Worm (Caenorhabditis elegans) whole organism, late embryonic: Measurements from ENCODE around the gene srd-56.

Experiments
- F13H6.1 ChIP-seq: sonication (generic microtip); optimal IDR thresholded peaks from 2 replicates; lab custom pipeline; 2016; ENCODE audit warnings: missing genetic modification characterization, missing compliant biosample characterization
- ceh-14 ChIP-seq: sonication (generic microtip); optimal IDR thresholded peaks from 2 replicates; lab custom pipeline; 2016; ENCODE audit warnings: missing genotype, missing genetic modification characterization, missing compliant biosample characterization
- ceh-18 ChIP-seq: sonication (generic microtip); optimal IDR thresholded peaks from 2 replicates; lab custom pipeline; 2016; ENCODE audit warnings: missing genetic modification characterization, missing compliant biosample characterization
- ceh-19 ChIP-seq: fragments of 200-800 bp; sonication (Bioruptor generic); optimal IDR thresholded peaks from 2 replicates; lab custom pipeline; 2018; ENCODE audit warnings: mild to moderate bottlenecking, missing genetic modification characterization, missing compliant biosample characterization
- ceh-22 ChIP-seq: sonication (generic microtip); optimal IDR thresholded peaks from 2 replicates; lab custom pipeline; 2017; ENCODE audit warnings: missing biosample characterization, missing genetic modification characterization
- ceh-30 ChIP-seq: fragments of 150-350 bp; optimal IDR thresholded peaks from 2 replicates; lab custom pipeline; 2014; ENCODE audit warnings: missing biosample characterization, missing genetic modification characterization
- ceh-31 ChIP-seq: sonication (generic microtip); optimal IDR thresholded peaks from 2 replicates; lab custom pipeline; 2016; ENCODE audit warnings: missing genetic modification characterization, missing compliant biosample characterization
- ceh-34 ChIP-seq: sonication (generic microtip); optimal IDR thresholded peaks from 2 replicates; lab custom pipeline; 2016; ENCODE audit warnings: mild to moderate bottlenecking, missing genetic modification characterization, missing compliant biosample characterization
- ceh-45 ChIP-seq: fragments of 200-800 bp; sonication (Bioruptor generic); IDR thresholded peaks from 2 replicates; pipeline ENCODE4 v1.3.6; 2022; ENCODE audit warnings: missing genetic modification reagents, missing genetic modification characterization, missing compliant biosample characterization
- ceh-6 ChIP-seq: fragments of 200-800 bp; sonication (Bioruptor generic); optimal IDR thresholded peaks from 2 replicates; lab custom pipeline; 2018; ENCODE audit warnings: mild to moderate bottlenecking, missing genetic modification characterization, missing compliant biosample characterization
- ceh-9 ChIP-seq: sonication (generic microtip); optimal IDR thresholded peaks from 2 replicates; lab custom pipeline; 2016; ENCODE audit warnings: mild to moderate bottlenecking, missing genetic modification characterization, inconsistent platforms, missing compliant biosample characterization
- dmd-4 ChIP-seq: sonication (generic microtip); optimal IDR thresholded peaks from 2 replicates; lab custom pipeline; 2016; ENCODE audit warnings: borderline replicate concordance, missing genetic modification characterization, missing compliant biosample characterization
- dve-1 ChIP-seq: sonication (generic microtip); optimal IDR thresholded peaks from 2 replicates; lab custom pipeline; 2017; ENCODE audit warnings: antibody characterized with exemption, mild to moderate bottlenecking, missing genetic modification characterization, missing compliant biosample characterization
- elt-4 ChIP-seq: sonication (generic microtip); optimal IDR thresholded peaks from 2 replicates; lab custom pipeline; 2016; ENCODE audit warnings: missing genetic modification characterization, missing compliant biosample characterization
- ets-4 ChIP-seq: sonication (generic microtip); optimal IDR thresholded peaks from 2 replicates; lab custom pipeline; 2016; ENCODE audit warnings: missing genetic modification characterization, missing compliant biosample characterization
- eyg-1 ChIP-seq: sonication (generic microtip); optimal IDR thresholded peaks from 2 replicates; lab custom pipeline; 2016; ENCODE audit warnings: missing genotype, missing genetic modification characterization, missing compliant biosample characterization
- fax-1 ChIP-seq: sonication (generic microtip); optimal IDR thresholded peaks from 2 replicates; lab custom pipeline; 2016; ENCODE audit warnings: missing genotype, missing genetic modification characterization, missing compliant biosample characterization
- fkh-10 ChIP-seq: fragments of 150-350 bp; optimal IDR thresholded peaks from 2 replicates; lab custom pipeline; 2014; ENCODE audit warnings: missing biosample characterization, missing genetic modification reagents, missing genetic modification characterization
- hlh-15 ChIP-seq: sonication (generic microtip); optimal IDR thresholded peaks from 2 replicates; lab custom pipeline; 2016; ENCODE audit warnings: missing genetic modification characterization, missing compliant biosample characterization
- hlh-8 ChIP-seq: sonication (generic microtip); optimal IDR thresholded peaks from 2 replicates; lab custom pipeline; 2016; ENCODE audit warnings: missing genotype, missing genetic modification characterization, missing compliant biosample characterization
- lim-6 ChIP-seq: sonication (generic microtip); optimal IDR thresholded peaks from 2 replicates; lab custom pipeline; 2016; ENCODE audit warnings: missing genetic modification characterization, missing compliant biosample characterization
- lin-11 ChIP-seq: fragments of 200-800 bp; sonication (Bioruptor generic); optimal IDR thresholded peaks from 2 replicates; lab custom pipeline; 2018; ENCODE audit warnings: mild to moderate bottlenecking, missing genetic modification characterization, missing compliant biosample characterization
- madf-2 ChIP-seq: sonication (generic microtip); optimal IDR thresholded peaks from 2 replicates; lab custom pipeline; 2017; ENCODE audit warnings: missing genetic modification characterization, missing compliant biosample characterization
- mec-3 ChIP-seq: sonication (generic microtip); optimal IDR thresholded peaks from 2 replicates; lab custom pipeline; 2016; ENCODE audit warnings: borderline replicate concordance, missing genetic modification characterization, missing compliant biosample characterization
- nfya-1 ChIP-seq: sonication (generic microtip); optimal IDR thresholded peaks from 2 replicates; lab custom pipeline; 2017; ENCODE audit warnings: missing genetic modification characterization, mild to moderate bottlenecking, missing compliant biosample characterization, antibody characterized with exemption, moderate library complexity
- nhr-232 ChIP-seq: sonication (generic microtip); optimal IDR thresholded peaks from 2 replicates; lab custom pipeline; 2016; ENCODE audit warnings: missing genetic modification characterization, missing compliant biosample characterization
- pag-3 ChIP-seq: sonication (generic microtip); optimal IDR thresholded peaks from 2 replicates; lab custom pipeline; 2016; ENCODE audit warnings: missing compliant biosample characterization, missing genetic modification characterization, borderline replicate concordance
- pax-1 ChIP-seq: fragments of 150-350 bp; optimal IDR thresholded peaks from 2 replicates; lab custom pipeline; 2014; ENCODE audit warnings: missing biosample characterization, missing genetic modification characterization
- pha-2 ChIP-seq: sonication (generic microtip); optimal IDR thresholded peaks from 2 replicates; lab custom pipeline; 2017; ENCODE audit warnings: mild to moderate bottlenecking, missing genetic modification characterization, missing compliant biosample characterization
- pha-4 ChIP-seq: fragments of 150-350 bp; optimal IDR thresholded peaks from 2 replicates; lab custom pipeline; 2018; ENCODE audit warnings: missing biosample characterization, missing genetic modification reagents, missing genetic modification characterization
- pqm-1 ChIP-seq: sonication (generic microtip); optimal IDR thresholded peaks from 2 replicates; lab custom pipeline; 2016; ENCODE audit warnings: missing genetic modification characterization, missing compliant biosample characterization
- pros-1 ChIP-seq: fragments of 150-350 bp; optimal IDR thresholded peaks from 2 replicates; lab custom pipeline; 2014; ENCODE audit warnings: missing biosample characterization, missing genetic modification reagents, missing genetic modification characterization
- ref-2 ChIP-seq: sonication (generic microtip); optimal IDR thresholded peaks from 2 replicates; lab custom pipeline; 2016; ENCODE audit warnings: missing genetic modification characterization, missing compliant biosample characterization
- rnt-1 ChIP-seq: sonication (generic microtip); optimal IDR thresholded peaks from 2 replicates; lab custom pipeline; 2016; ENCODE audit warnings: missing genetic modification characterization, missing compliant biosample characterization
- sdc-2 ChIP-seq: sonication (generic microtip); optimal IDR thresholded peaks from 2 replicates; lab custom pipeline; 2016; ENCODE audit warnings: missing genotype, missing genetic modification characterization, missing compliant biosample characterization
- sox-2 ChIP-seq: fragments of 200-800 bp; sonication (Bioruptor generic); IDR thresholded peaks from 2 replicates; pipeline ENCODE4 v1.3.6; 2022; ENCODE audit warnings: missing genetic modification reagents, missing genetic modification characterization, missing compliant biosample characterization
- sox-4 ChIP-seq: sonication (generic microtip); optimal IDR thresholded peaks from 2 replicates; lab custom pipeline; 2017; ENCODE audit warnings: mild to moderate bottlenecking, missing genetic modification characterization, inconsistent platforms, missing compliant biosample characterization
- tbx-7 ChIP-seq: sonication (generic microtip); optimal IDR thresholded peaks from 2 replicates; lab custom pipeline; 2016; ENCODE audit warnings: missing genotype, missing genetic modification characterization, missing compliant biosample characterization
- ttx-3 ChIP-seq: sonication (generic microtip); optimal IDR thresholded peaks from 2 replicates; lab custom pipeline; 2016; ENCODE audit warnings: missing genetic modification reagents, missing genetic modification characterization, missing compliant biosample characterization
- unc-42 ChIP-seq: sonication (generic microtip); optimal IDR thresholded peaks from 2 replicates; lab custom pipeline; 2016; ENCODE audit warnings: missing genotype, missing genetic modification characterization, missing compliant biosample characterization
- zip-5 ChIP-seq: sonication (generic microtip); optimal IDR thresholded peaks from 2 replicates; lab custom pipeline; 2016; ENCODE audit warnings: missing genetic modification characterization, missing compliant biosample characterization
- ztf-16 ChIP-seq: sonication (generic microtip); optimal IDR thresholded peaks from 2 replicates; lab custom pipeline; 2017; ENCODE audit warnings: missing genetic modification characterization, missing compliant biosample characterization

Gene srd-56

ce11 chrII:7231951-7232350 is 28.9 kb upstream of the srd-56 start:
- no peak for TF ChIP-seq fkh-10 (GFP tag; lab: Kevin White, UChicago)
- TF ChIP-seq madf-2 (tag; lab: Kevin White, UChicago) = no peak
- TF ChIP-seq ceh-6 (GFP tag; lab: Kevin White, UChicago) = no peak
- no peak for TF ChIP-seq ceh-45 (GFP tag; lab: Robert Waterston, UW)
- no peak for TF ChIP-seq ttx-3 (tag; lab: Kevin White, UChicago)
- no peak for TF ChIP-seq dve-1 (tag; lab: Kevin White, UChicago)
- TF ChIP-seq, all 69 proteins: peak for 0

- no peak for TF ChIP-seq pax-1 (tag; lab: Kevin White, UChicago)
- TF ChIP-seq ceh-30 (tag; lab: Kevin White, UChicago) = no peak
- no peak for TF ChIP-seq pqm-1 (tag; lab: Kevin White, UChicago)
- TF ChIP-seq eyg-1 = no peak
- no peak for TF ChIP-seq elt-4 (tag; lab: Kevin White, UChicago)
- no peak for TF ChIP-seq ztf-16 (tag; lab: Kevin White, UChicago)
- no peak for TF ChIP-seq ref-2 (tag; lab: Kevin White, UChicago)
- no peak for TF ChIP-seq hlh-15 (tag; lab: Kevin White, UChicago)
- no peak for TF ChIP-seq mec-3 (tag; lab: Kevin White, UChicago)
- TF ChIP-seq nfya-1 (tag; lab: Kevin White, UChicago) = no peak
- no peak for TF ChIP-seq ceh-9 (tag; lab: Kevin White, UChicago)
- TF ChIP-seq lin-11 = no peak
- no peak for TF ChIP-seq ceh-14 (tag; lab: Kevin White, UChicago)
These were observed 27.7 kb upstream of the srd-56 start for ce11 chrII:7230684-7231083.

ce11 chrII:7228646-7229200 is 25.7 kb upstream of the srd-56 start, which contains the start of gene F32A5.4:
Gene F32A5.4, plus strand, starts transcription at chrII:7229150.
- TF ChIP-seq lim-6 (tag; lab: Kevin White, UChicago) (no peak), tbx-7 (tag; lab: Kevin White, UChicago) (no peak), ceh-19 (GFP tag; lab: Kevin White, UChicago) (no peak), fax-1 (tag; lab: Kevin White, UChicago) (no peak), unc-42 (tag; lab: Kevin White, UChicago) (no peak), fkh-10 (GFP tag; lab: Kevin White, UChicago) (no peak)
- TF ChIP-seq, all 69 proteins: peak for 0

- no peak for TF ChIP-seq pqm-1 (tag; lab: Kevin White, UChicago)
- TF ChIP-seq pros-1 (tag; lab: Kevin White, UChicago) = no peak
- no peak for TF ChIP-seq fax-1 (tag; lab: Kevin White, UChicago)
- TF ChIP-seq nhr-232 (tag; lab: Kevin White, UChicago) = no peak
- no peak for TF ChIP-seq sdc-2
- no peak for TF ChIP-seq rnt-1
- no peak for TF ChIP-seq sox-4 (tag; lab: Kevin White, UChicago)
- no peak for TF ChIP-seq ceh-34
- TF ChIP-seq sox-2 = no peak
- no peak for TF ChIP-seq zip-5 (tag; lab: Kevin White, UChicago)
- TF ChIP-seq pha-2 (tag; lab: Kevin White, UChicago) = no peak
- TF ChIP-seq ceh-22 = no peak
- TF ChIP-seq elt-4 (tag; lab: Kevin White, UChicago) = no peak
These were observed 23.0 kb upstream of the srd-56 start, which contains the start of gene clh-3 for ce11 chrII:7225864-7226522. Gene clh-3, minus strand, starts transcription at chrII:7225914.

ce11 chrII:7224074-7224473 is 21.1 kb upstream of the srd-56 start:
- TF ChIP-seq ceh-31 (tag; lab: Kevin White, UChicago) (no peak), sox-4 (tag; lab: Kevin White, UChicago) (no peak), pros-1 (tag; lab: Kevin White, UChicago) (no peak), ztf-16 (tag; lab: Kevin White, UChicago) (no peak), elt-4 (tag; lab: Kevin White, UChicago) (no peak), pha-4 (tag; lab: Kevin White, UChicago) (no peak), hlh-8 (tag; lab: Kevin White, UChicago) (no peak), ets-4 (tag; lab: Kevin White, UChicago) (no peak), dmd-4 (tag; lab: Kevin White, UChicago) (no peak), F13H6.1 (no peak), pag-3 (no peak), ceh-18 (no peak), lim-6 (tag; lab: Kevin White, UChicago) (no peak), dve-1 (tag; lab: Kevin White, UChicago) (no peak)
